Fruit fly (Drosophila melanogaster): ENCODE measurements around the gene CG13678.

The CG13678 gene

DNA sequence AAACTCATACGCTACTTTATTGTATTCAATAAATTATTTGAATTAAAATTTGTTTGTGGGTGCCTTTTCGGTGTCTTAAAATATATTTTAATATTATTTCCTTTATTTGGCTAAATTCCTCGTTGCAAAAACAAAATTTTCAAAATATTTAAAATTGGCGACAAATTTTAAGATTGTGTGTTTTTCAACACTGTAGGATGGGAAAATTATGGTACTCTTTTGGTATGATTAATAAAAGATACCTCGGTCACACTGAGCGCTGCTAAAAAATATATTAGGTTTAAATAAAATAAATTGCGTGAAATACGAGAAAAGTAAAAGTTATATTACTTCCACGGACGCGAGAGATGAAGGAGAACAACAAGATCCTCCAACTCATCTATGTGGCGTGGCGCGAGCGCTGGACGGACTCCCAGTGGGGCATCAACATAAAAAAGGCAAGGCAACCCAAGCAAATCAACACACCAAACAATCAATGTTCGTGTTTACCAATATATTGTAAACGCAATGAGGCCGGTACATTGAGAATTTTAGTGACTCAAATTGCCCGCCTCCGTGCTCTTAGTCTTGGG lies 30.8 kb upstream of the CG13678 start, which contains the start of gene MED24 (continued):
- TF ChIP-seq CG17361 (GFP tag; IDR thresholded peaks at IDR 0.05) (no peak), Scr (GFP tag; IDR thresholded peaks at IDR 0.05; ENCODE audit: partially characterized antibody) (no peak), CG3726 (GFP tag; IDR thresholded peaks at IDR 0.05) (no peak), Hmx (GFP tag; optimal IDR thresholded peaks at IDR 0.05) (no peak), gt (GFP tag; IDR thresholded peaks at IDR 0.05) (no peak), CG14014 (GFP tag; IDR thresholded peaks at IDR 0.05) (no peak), CG34224 (GFP tag; IDR thresholded peaks at IDR 0.05; ENCODE audit: partially characterized antibody) (peak; percentile 22; the same call in 1 of the 3 replicates), CG6689 (GFP tag; IDR thresholded peaks at IDR 0.05) (no peak), CG14050 (GFP tag; IDR thresholded peaks at IDR 0.05) (no peak), Mrtf (GFP tag; IDR thresholded peaks at IDR 0.05) (no peak), Sox102F (GFP tag; optimal IDR thresholded peaks at IDR 0.05) (no peak), B-H2 (GFP tag; optimal IDR thresholded peaks at IDR 0.05) (peak; percentile 16), BEAF-32 (GFP tag; optimal IDR thresholded peaks at IDR 0.05) (peak; percentile 17), tll (GFP tag; optimal IDR thresholded peaks at IDR 0.05) (no peak), CG15514 (GFP tag; optimal IDR thresholded peaks at IDR 0.05) (peak; percentile 54), CG13775 (GFP tag; optimal IDR thresholded peaks at IDR 0.05) (no peak), Nf-YC (tag; optimal IDR thresholded peaks at IDR 0.05) (no peak), Abd-B (GFP tag; optimal IDR thresholded peaks at IDR 0.05) (no peak), dimm (GFP tag; IDR thresholded peaks at IDR 0.05) (no peak), Blimp-1 (GFP tag; optimal IDR thresholded peaks at IDR 0.05) (no peak), YL-1 (GFP tag; optimal IDR thresholded peaks at IDR 0.05) (peak; percentile 22), CG10366 (GFP tag; IDR thresholded peaks at IDR 0.05) (no peak), chinmo (GFP tag; IDR thresholded peaks at IDR 0.05; ENCODE audit: partially characterized antibody) (no peak), CG11093 (GFP tag; IDR thresholded peaks at IDR 0.05) (no peak), z (GFP tag; IDR thresholded peaks at IDR 0.05) (no peak), CG13624 (GFP tag; optimal IDR thresholded peaks at IDR 0.05) (no peak), pho (GFP tag; optimal IDR thresholded peaks at IDR 0.05) (no peak), bcd (GFP tag; optimal IDR thresholded peaks at IDR 0.05) (no peak), Hmr (GFP tag; optimal IDR thresholded peaks at IDR 0.05) (no peak), tgo (GFP tag; IDR thresholded peaks at IDR 0.05) (no peak), CG13894 (tag; optimal IDR thresholded peaks at IDR 0.05) (no peak), CG14710 (tag; optimal IDR thresholded peaks at IDR 0.05) (peak; percentile 38), ac (GFP tag; optimal IDR thresholded peaks at IDR 0.05) (no peak), CG11085 (GFP tag; IDR thresholded peaks at IDR 0.05) (no peak), sisA (GFP tag; IDR thresholded peaks at IDR 0.05) (no peak), CG3281 (GFP tag; optimal IDR thresholded peaks at IDR 0.05) (no peak), croc (GFP tag; conservative IDR thresholded peaks at IDR 0.05) (no peak), stwl (tag; optimal IDR thresholded peaks at IDR 0.05) (peak; percentile 82), CG7928 (GFP tag; optimal IDR thresholded peaks at IDR 0.05) (no peak), Dp (GFP tag; optimal IDR thresholded peaks at IDR 0.05) (peak; percentile 75), CG4282 (GFP tag; optimal IDR thresholded peaks at IDR 0.05) (no peak), CG8478 (optimal IDR thresholded peaks at IDR 0.05) (no peak), gcm2 (GFP tag; optimal IDR thresholded peaks at IDR 0.05) (no peak), lbe (GFP tag; optimal IDR thresholded peaks at IDR 0.05) (peak; percentile 15), E2f1 (GFP tag; IDR thresholded peaks at IDR 0.05) (no peak), tup (GFP tag; optimal IDR thresholded peaks at IDR 0.05) (no peak), Asciz (GFP tag; optimal IDR thresholded peaks at IDR 0.05) (no peak), tna (GFP tag; IDR thresholded peaks at IDR 0.05; ENCODE audit: partially characterized antibody) (no peak), Jarid2 (GFP tag; optimal IDR thresholded peaks at IDR 0.05) (no peak), CG1233 (GFP tag; optimal IDR thresholded peaks at IDR 0.05) (no peak)

Data from whole organism, embryonic.